Worm (Caenorhabditis elegans): ENCODE data around the gene lys-3.
A peak's percentile ranks its signal among the peaks of the same experiment; 100 is the strongest.

The lys-3 gene

ce11 chrV:10289743-10290142 lies 6.4 kb upstream of the lys-3 start, which contains the start of gene B0024.15:
TSS of gene B0024.15 (plus strand) at chrV:10290043.
- no peak for TF ChIP-seq W03F9.2 (tag; optimal IDR thresholded peaks at IDR 0.05)
- no peak for TF ChIP-seq dao-5 (tag; optimal IDR thresholded peaks at IDR 0.05)
- no peak for TF ChIP-seq him-1 (tag; optimal IDR thresholded peaks at IDR 0.05)

ce11 chrV:10287260-10287659 lies 3.9 kb upstream of the lys-3 start, which contains the start of gene B0024.3:
TSS of gene B0024.3 (plus strand) at chrV:10287560.
- TF ChIP-seq dao-5 (tag; optimal IDR thresholded peaks at IDR 0.05) (no peak), him-1 (tag; optimal IDR thresholded peaks at IDR 0.05) (no peak), W03F9.2 (tag; optimal IDR thresholded peaks at IDR 0.05) (no peak)

ce11 chrV:10285853-10286252 lies 2.5 kb upstream of the lys-3 start:
- TF ChIP-seq W03F9.2 (tag; optimal IDR thresholded peaks at IDR 0.05) (no peak), dao-5 (tag; optimal IDR thresholded peaks at IDR 0.05) (no peak), him-1 (tag; optimal IDR thresholded peaks at IDR 0.05) (no peak)

- no peak for TF ChIP-seq W03F9.2 (tag; optimal IDR thresholded peaks at IDR 0.05)
- no peak for TF ChIP-seq dao-5 (tag; optimal IDR thresholded peaks at IDR 0.05)
- TF ChIP-seq him-1 (tag; optimal IDR thresholded peaks at IDR 0.05) = no peak
Measured at ce11 chrV:10281374-10281773, 2.0 kb downstream of the lys-3 start, which contains the start of gene lys-2. TSS of gene lys-2 (minus strand) at chrV:10281474.

- TF ChIP-seq him-1 (tag; optimal IDR thresholded peaks at IDR 0.05) = no peak
- no peak for TF ChIP-seq W03F9.2 (tag; optimal IDR thresholded peaks at IDR 0.05)
- no peak for TF ChIP-seq dao-5 (tag; optimal IDR thresholded peaks at IDR 0.05)
Measured at ce11 chrV:10280112-10280511, 3.2 kb downstream of the lys-3 start.

ce11 chrV:10277579-10277978 lies 5.8 kb downstream of the lys-3 start, which contains the start of gene lys-1:
TSS of gene lys-1 (plus strand) at chrV:10277904.
- TF ChIP-seq dao-5 (tag; optimal IDR thresholded peaks at IDR 0.05) (no peak), W03F9.2 (tag; optimal IDR thresholded peaks at IDR 0.05) (no peak), him-1 (tag; optimal IDR thresholded peaks at IDR 0.05) (no peak)

ce11 chrV:10276038-10276437 lies 7.3 kb downstream of the lys-3 start:
- TF ChIP-seq W03F9.2 (tag; optimal IDR thresholded peaks at IDR 0.05) (no peak), him-1 (tag; optimal IDR thresholded peaks at IDR 0.05) (no peak), dao-5 (tag; optimal IDR thresholded peaks at IDR 0.05) (no peak)

- no peak for TF ChIP-seq W03F9.2 (tag; optimal IDR thresholded peaks at IDR 0.05)
Measured at ce11 chrV:10275619-10276018, 7.7 kb downstream of the lys-3 start, which contains the start of gene Y22F5A.11. TSS of gene Y22F5A.11 (minus strand) at chrV:10275646.

ce11 chrV:10273837-10274236 lies 9.5 kb downstream of the lys-3 start:
- TF ChIP-seq him-1 (tag; optimal IDR thresholded peaks at IDR 0.05) = peak; percentile 46
- no peak for TF ChIP-seq dao-5 (tag; optimal IDR thresholded peaks at IDR 0.05)

ce11 chrV:10270214-10270613 lies 13.1 kb downstream of the lys-3 start, which contains the start of gene ric-4:
TSS of gene ric-4 (minus strand) at chrV:10270314.
- TF ChIP-seq W03F9.2 (tag; optimal IDR thresholded peaks at IDR 0.05) = no peak
- TF ChIP-seq dao-5 (tag; optimal IDR thresholded peaks at IDR 0.05) = no peak
- TF ChIP-seq him-1 (tag; optimal IDR thresholded peaks at IDR 0.05) = no peak

- TF ChIP-seq him-1 (tag; optimal IDR thresholded peaks at IDR 0.05) = no peak
- TF ChIP-seq dao-5 (tag; optimal IDR thresholded peaks at IDR 0.05) = no peak
- TF ChIP-seq W03F9.2 (tag; optimal IDR thresholded peaks at IDR 0.05) = no peak
Measured at ce11 chrV:10266050-10266449, 17.3 kb downstream of the lys-3 start.

ce11 chrV:10265019-10265418 lies 18.3 kb downstream of the lys-3 start:
- no peak for TF ChIP-seq him-1 (tag; optimal IDR thresholded peaks at IDR 0.05)
- TF ChIP-seq dao-5 (tag; optimal IDR thresholded peaks at IDR 0.05) = no peak
- no peak for TF ChIP-seq W03F9.2 (tag; optimal IDR thresholded peaks at IDR 0.05)

- TF ChIP-seq W03F9.2 (tag; optimal IDR thresholded peaks at IDR 0.05) (no peak), him-1 (tag; optimal IDR thresholded peaks at IDR 0.05) (peak; percentile 15), dao-5 (tag; optimal IDR thresholded peaks at IDR 0.05) (no peak)
Measured at ce11 chrV:10260460-10260859, 22.9 kb downstream of the lys-3 start, which contains the start of gene sri-18. TSS of gene sri-18 (minus strand) at chrV:10260560.

ce11 chrV:10256050-10256449 lies 27.3 kb downstream of the lys-3 start, which contains the start of gene nhr-232:
TSS of gene nhr-232 (plus strand) at chrV:10256170.
- TF ChIP-seq W03F9.2 (tag; optimal IDR thresholded peaks at IDR 0.05) (no peak), him-1 (tag; optimal IDR thresholded peaks at IDR 0.05) (no peak), dao-5 (tag; optimal IDR thresholded peaks at IDR 0.05) (no peak)

- no peak for TF ChIP-seq him-1 (tag; optimal IDR thresholded peaks at IDR 0.05)
Measured at ce11 chrV:10255005-10255472, 28.3 kb downstream of the lys-3 start, which contains the start of gene rop-1. TSS of gene rop-1 (minus strand) at chrV:10255055.

Data from whole organism, L4/young adult.